Fruit fly (Drosophila melanogaster) whole organism, prepupa: ENCODE results near the gene pigeon.

Experiments
- Blimp-1 ChIP-seq: fragments of 200-800 bp; sonication (Bioruptor generic); optimal IDR thresholded peaks from 3 replicates; lab custom pipeline; 2017; ENCODE audit warnings: missing biosample characterization, missing genetic modification characterization, mild to moderate bottlenecking, moderate library complexity, missing genetic modification reagents
- CG11294 ChIP-seq: fragments of 200-800 bp; sonication (Bioruptor generic); IDR thresholded peaks from 2 replicates; pipeline ENCODE4 v1.3.6; 2022; ENCODE audit warnings: missing biosample characterization, missing genetic modification characterization
- dac ChIP-seq: fragments of 200-800 bp; sonication (Bioruptor generic); optimal IDR thresholded peaks from 2 replicates; lab custom pipeline; 2017; ENCODE audit warnings: missing biosample characterization, mild to moderate bottlenecking, missing genetic modification characterization
- ss ChIP-seq, 2 experiments: fragments of 200-800 bp; sonication (Bioruptor generic); optimal IDR thresholded peaks; 2 replicates in 1 of 2; 3 replicates in 1 of 2; lab custom pipeline; 2017 to 2018; ENCODE audit warnings: mild to moderate bottlenecking in 2 of 2, missing biosample characterization in 2 of 2, missing genetic modification characterization in 2 of 2, moderate library complexity in 1 of 2

dm6 chr2L:19164933-19165813, 20.7 kb upstream of the pigeon start:
- TF ChIP-seq dac (GFP tag; lab: Kevin White, UChicago) (peak; percentile 90), Blimp-1 (GFP tag; lab: Kevin White, UChicago) (peak; percentile 76), CG11294 (GFP tag; lab: Robert Waterston, UW) (peak; percentile 97), ss (GFP tag; optimal IDR thresholded peaks at IDR 0.05; lab: Kevin White, UChicago) (peak; percentile 78 to 87)
